Worm (Caenorhabditis elegans) whole organism, L1 larva: Measurements from ENCODE around the gene gldi-7.

Experiments
- C04F5.9 ChIP-seq: sonication (generic microtip); optimal IDR thresholded peaks from 2 replicates; lab custom pipeline; 2016; ENCODE audit warnings: missing genetic modification characterization, missing compliant biosample characterization
- C16A3.4 ChIP-seq: fragments of 150-350 bp; optimal IDR thresholded peaks from 2 replicates; lab custom pipeline; 2014; ENCODE audit warnings: missing biosample characterization, missing genetic modification characterization
- Y116A8C.19 ChIP-seq: sonication (generic microtip); optimal IDR thresholded peaks from 2 replicates; lab custom pipeline; 2016; ENCODE audit warnings: missing compliant biosample characterization, missing genetic modification characterization, borderline replicate concordance
- aha-1 ChIP-seq: fragments of 150-350 bp; optimal IDR thresholded peaks from 2 replicates; lab custom pipeline; 2014; ENCODE audit warnings: missing biosample characterization, missing genetic modification characterization
- ama-1 ChIP-seq: fragments of 150-350 bp; optimal IDR thresholded peaks from 2 replicates; lab custom pipeline; 2014
- blmp-1 ChIP-seq: fragments of 150-350 bp; optimal IDR thresholded peaks from 2 replicates; lab custom pipeline; 2014; ENCODE audit warnings: missing biosample characterization, missing genetic modification characterization
- ceh-63 ChIP-seq: fragments of 200-800 bp; sonication (Bioruptor generic); optimal IDR thresholded peaks from 2 replicates; lab custom pipeline; 2018; ENCODE audit warnings: mild to moderate bottlenecking, missing genetic modification characterization, missing compliant biosample characterization
- ceh-82 ChIP-seq, 3 experiments: fragments of 150-350 bp in 1 of 3; sonication (generic microtip) in 2 of 3; optimal IDR thresholded peaks; 2 replicates each; lab custom pipeline; 2014 to 2017; ENCODE audit warnings: missing biosample characterization in 3 of 3, missing genetic modification characterization in 3 of 3
- ceh-90 ChIP-seq: sonication (generic microtip); optimal IDR thresholded peaks from 2 replicates; lab custom pipeline; 2016; ENCODE audit warnings: missing genetic modification characterization, missing compliant biosample characterization
- dsc-1 ChIP-seq: sonication (generic microtip); optimal IDR thresholded peaks from 2 replicates; lab custom pipeline; 2016; ENCODE audit warnings: mild to moderate bottlenecking, missing genetic modification characterization, missing compliant biosample characterization
- efl-3 ChIP-seq: fragments of 200-800 bp; sonication (Bioruptor generic); optimal IDR thresholded peaks from 2 replicates; lab custom pipeline; 2018; ENCODE audit warnings: mild to moderate bottlenecking, missing genetic modification characterization, missing compliant biosample characterization
- egl-27 ChIP-seq, 2 experiments: fragments of 150-350 bp in 1 of 2; sonication (generic microtip); optimal IDR thresholded peaks; 3 replicates each; lab custom pipeline; 2017 to 2018; ENCODE audit warnings: missing biosample characterization in 2 of 2, missing genetic modification characterization in 2 of 2, missing genetic modification reagents in 2 of 2
- elt-2 ChIP-seq: sonication (generic microtip); optimal IDR thresholded peaks from 2 replicates; lab custom pipeline; 2016; ENCODE audit warnings: missing genetic modification characterization, mild to moderate bottlenecking, inconsistent platforms, missing compliant biosample characterization, missing genetic modification reagents
- fkh-10 ChIP-seq: sonication (generic microtip); optimal IDR thresholded peaks from 2 replicates; lab custom pipeline; 2017; ENCODE audit warnings: missing biosample characterization, missing genetic modification reagents, missing genetic modification characterization
- fos-1 ChIP-seq: fragments of 150-350 bp; optimal IDR thresholded peaks from 2 replicates; lab custom pipeline; 2014; ENCODE audit warnings: missing biosample characterization, missing genetic modification characterization
- grh-1 ChIP-seq: fragments of 200-800 bp; sonication (Bioruptor generic); IDR thresholded peaks from 2 replicates; pipeline ENCODE4 v1.3.6; 2022; ENCODE audit warnings: missing genetic modification reagents, missing genetic modification characterization, missing compliant biosample characterization
- hlh-17 ChIP-seq: fragments of 200-800 bp; sonication (Bioruptor generic); optimal IDR thresholded peaks from 2 replicates; lab custom pipeline; 2018; ENCODE audit warnings: missing genetic modification characterization, mild to moderate bottlenecking, missing compliant biosample characterization, moderate library complexity, borderline replicate concordance
- hpl-2 ChIP-seq: fragments of 150-350 bp; optimal IDR thresholded peaks from 2 replicates; lab custom pipeline; 2014; ENCODE audit warnings: missing biosample characterization, missing genetic modification reagents, missing genetic modification characterization
- irx-1 ChIP-seq: sonication (generic microtip); optimal IDR thresholded peaks from 2 replicates; lab custom pipeline; 2016; ENCODE audit warnings: missing genetic modification characterization, missing compliant biosample characterization
- isw-1 ChIP-seq: fragments of 200-800 bp; sonication (Bioruptor generic); IDR thresholded peaks from 2 replicates; pipeline ENCODE4 v1.3.6; 2022; ENCODE audit warnings: missing genetic modification characterization, missing compliant biosample characterization
- lin-14 ChIP-seq: fragments of 200-800 bp; sonication (Bioruptor generic); optimal IDR thresholded peaks from 2 replicates; lab custom pipeline; 2018; ENCODE audit warnings: mild to moderate bottlenecking, missing genetic modification characterization, moderate library complexity, missing compliant biosample characterization
- lin-15B ChIP-seq: fragments of 150-350 bp; sonication (generic microtip); optimal IDR thresholded peaks from 3 replicates; lab custom pipeline; 2014; ENCODE audit warnings: missing biosample characterization, missing genetic modification characterization
- lsy-2 ChIP-seq, 2 experiments: fragments of 150-350 bp; optimal IDR thresholded peaks; 2 replicates each; lab custom pipeline; 2014; ENCODE audit warnings: missing biosample characterization in 2 of 2, missing genetic modification characterization in 2 of 2
- mab-9 ChIP-seq: fragments of 200-800 bp; sonication (Bioruptor generic); IDR thresholded peaks from 2 replicates; pipeline ENCODE4 v1.3.6; 2022; ENCODE audit warnings: missing genetic modification reagents, missing genetic modification characterization, missing compliant biosample characterization
- mef-2 ChIP-seq: fragments of 150-350 bp; optimal IDR thresholded peaks from 2 replicates; lab custom pipeline; 2014; ENCODE audit warnings: missing biosample characterization, missing genetic modification characterization
- mep-1 ChIP-seq: fragments of 150-350 bp; optimal IDR thresholded peaks from 2 replicates; lab custom pipeline; 2014; ENCODE audit warnings: missing biosample characterization, missing genetic modification characterization
- nhr-11 ChIP-seq: fragments of 150-350 bp; optimal IDR thresholded peaks from 2 replicates; lab custom pipeline; 2014; ENCODE audit warnings: missing biosample characterization, missing genetic modification characterization
- nhr-19 ChIP-seq: fragments of 200-800 bp; sonication (Bioruptor generic); conservative IDR thresholded peaks from 2 replicates; pipeline ENCODE4 v1.3.6; 2022; ENCODE audit warnings: missing genetic modification characterization, missing compliant biosample characterization
- nhr-20 ChIP-seq: sonication (generic microtip); optimal IDR thresholded peaks from 2 replicates; lab custom pipeline; 2016; ENCODE audit warnings: mild to moderate bottlenecking, missing genetic modification characterization, missing compliant biosample characterization
- nhr-237 ChIP-seq: fragments of 150-350 bp; optimal IDR thresholded peaks from 2 replicates; lab custom pipeline; 2014; ENCODE audit warnings: missing biosample characterization, missing genetic modification characterization
- nhr-28 ChIP-seq: fragments of 150-350 bp; optimal IDR thresholded peaks from 2 replicates; lab custom pipeline; 2014; ENCODE audit warnings: missing biosample characterization, missing genetic modification characterization
- nhr-47 ChIP-seq: sonication (generic microtip); optimal IDR thresholded peaks from 2 replicates; lab custom pipeline; 2016; ENCODE audit warnings: mild to moderate bottlenecking, missing genetic modification characterization, moderate library complexity, missing compliant biosample characterization
- nhr-76 ChIP-seq: sonication (generic microtip); optimal IDR thresholded peaks from 2 replicates; lab custom pipeline; 2017; ENCODE audit warnings: missing biosample characterization, missing genetic modification characterization
- nhr-77 ChIP-seq: fragments of 150-350 bp; optimal IDR thresholded peaks from 2 replicates; lab custom pipeline; 2014; ENCODE audit warnings: missing biosample characterization, missing genetic modification characterization
- nhr-84 ChIP-seq: sonication (generic microtip); optimal IDR thresholded peaks from 2 replicates; lab custom pipeline; 2017; ENCODE audit warnings: missing biosample characterization, missing genetic modification characterization
- nhr-85 ChIP-seq: sonication (generic microtip); peaks from one replicate; lab custom pipeline; 2016; ENCODE audit warnings: missing genetic modification characterization, inconsistent platforms, missing compliant biosample characterization
- pax-3 ChIP-seq: fragments of 200-800 bp; sonication (Bioruptor generic); optimal IDR thresholded peaks from 2 replicates; lab custom pipeline; 2018; ENCODE audit warnings: mild to moderate bottlenecking, missing genetic modification characterization, moderate library complexity, missing compliant biosample characterization
- rnt-1 ChIP-seq: sonication (generic microtip); optimal IDR thresholded peaks from 2 replicates; lab custom pipeline; 2016; ENCODE audit warnings: mild to moderate bottlenecking, missing genetic modification characterization, moderate library complexity, missing compliant biosample characterization
- skn-1 ChIP-seq: fragments of 150-350 bp; optimal IDR thresholded peaks from 2 replicates; lab custom pipeline; 2014; ENCODE audit warnings: missing biosample characterization, missing genetic modification characterization
- snpc-4 ChIP-seq: fragments of 150-350 bp; optimal IDR thresholded peaks from 2 replicates; lab custom pipeline; 2014; ENCODE audit warnings: missing biosample characterization, missing genetic modification characterization
- snu-23 ChIP-seq: sonication (generic microtip); optimal IDR thresholded peaks from 2 replicates; lab custom pipeline; 2016; ENCODE audit warnings: missing genetic modification characterization, missing compliant biosample characterization
- sox-4 ChIP-seq: sonication (generic microtip); optimal IDR thresholded peaks from 2 replicates; lab custom pipeline; 2016; ENCODE audit warnings: missing genetic modification characterization, missing compliant biosample characterization
- swsn-7 ChIP-seq: sonication (generic microtip); optimal IDR thresholded peaks from 2 replicates; lab custom pipeline; 2016; ENCODE audit warnings: missing genetic modification characterization, missing compliant biosample characterization
- tbx-2 ChIP-seq: sonication (generic microtip); optimal IDR thresholded peaks from 2 replicates; lab custom pipeline; 2016; ENCODE audit warnings: missing genetic modification characterization, missing compliant biosample characterization
- tlp-1 ChIP-seq: fragments of 150-350 bp; optimal IDR thresholded peaks from 2 replicates; lab custom pipeline; 2014; ENCODE audit warnings: missing biosample characterization, missing genetic modification characterization
- unc-130 ChIP-seq: fragments of 150-350 bp; optimal IDR thresholded peaks from 2 replicates; lab custom pipeline; 2017; ENCODE audit warnings: missing biosample characterization, missing genetic modification characterization, inconsistent platforms
- unc-30 ChIP-seq: sonication (generic microtip); optimal IDR thresholded peaks from 2 replicates; lab custom pipeline; 2017; ENCODE audit warnings: missing biosample characterization, missing genetic modification characterization
- unc-62 ChIP-seq: fragments of 150-350 bp; optimal IDR thresholded peaks from 2 replicates; lab custom pipeline; 2014; ENCODE audit warnings: missing biosample characterization, missing genetic modification reagents, missing genetic modification characterization
- vab-15 ChIP-seq: sonication (generic microtip); optimal IDR thresholded peaks from 2 replicates; lab custom pipeline; 2017; ENCODE audit warnings: missing genotype, mild to moderate bottlenecking, missing genetic modification characterization, missing compliant biosample characterization
- zag-1 ChIP-seq: fragments of 150-350 bp; optimal IDR thresholded peaks from 2 replicates; lab custom pipeline; 2014; ENCODE audit warnings: missing biosample characterization, missing genetic modification characterization
- zip-4 ChIP-seq: fragments of 200-800 bp; sonication (Bioruptor generic); optimal IDR thresholded peaks from 2 replicates; lab custom pipeline; 2018; ENCODE audit warnings: mild to moderate bottlenecking, missing genetic modification characterization, moderate library complexity, missing compliant biosample characterization
- ztf-11 ChIP-seq, 2 experiments: sonication (generic microtip); optimal IDR thresholded peaks; 2 replicates each; lab custom pipeline; 2016 to 2017; ENCODE audit warnings: missing genetic modification characterization in 2 of 2, missing biosample characterization in 1 of 2, missing compliant biosample characterization in 1 of 2

The gldi-7 gene

DNA sequence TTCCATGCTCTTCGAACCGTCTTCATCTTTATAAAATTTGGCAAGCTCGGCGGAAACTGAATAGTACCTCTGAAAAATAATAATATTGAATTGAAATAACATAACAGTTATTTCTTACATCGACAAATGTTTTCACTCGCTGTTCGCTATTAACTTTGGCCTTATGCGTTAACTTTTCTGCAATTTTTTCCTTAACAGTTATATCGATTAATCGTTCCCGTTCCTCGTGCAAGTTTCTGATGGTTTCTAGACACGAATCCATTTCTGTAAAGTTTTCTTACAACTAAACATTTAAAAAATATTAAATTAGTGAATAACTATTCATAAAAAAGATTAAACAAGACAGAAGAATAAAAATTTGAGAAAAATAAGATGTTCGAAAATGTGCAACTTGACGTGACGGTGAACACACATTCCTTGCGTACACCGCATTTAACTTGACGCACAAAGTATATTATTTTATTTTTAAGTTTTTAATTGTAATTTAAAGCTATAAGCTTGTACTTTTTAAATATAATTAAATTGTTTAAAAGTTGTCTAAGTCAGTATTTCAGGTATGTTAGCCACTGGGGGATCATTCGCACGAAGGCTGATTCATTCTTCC lies 5.8 kb downstream of the gldi-7 start, which contains the start of the genes prp-9 and mrps-18B (continued):
- TF ChIP-seq ztf-11 (tag; optimal IDR thresholded peaks at IDR 0.05; lab: Kevin White, UChicago) (no peak), unc-130 (tag; lab: Kevin White, UChicago) (peak; percentile 75), lin-15B (tag; lab: Kevin White, UChicago) (no peak), unc-62 (GFP tag; lab: Kevin White, UChicago) (no peak), unc-30 (tag; lab: Kevin White, UChicago) (no peak), grh-1 (GFP tag; lab: Robert Waterston, UW) (no peak), ceh-90 (tag; lab: Kevin White, UChicago) (no peak), nhr-84 (tag; lab: Kevin White, UChicago) (no peak), isw-1 (GFP tag; lab: Robert Waterston, UW) (no peak), nhr-20 (tag; lab: Kevin White, UChicago) (peak; percentile 35), nhr-237 (no peak), aha-1 (no peak), nhr-76 (tag; lab: Kevin White, UChicago) (no peak), pax-3 (tag; lab: Kevin White, UChicago) (no peak), elt-2 (tag; lab: Kevin White, UChicago) (no peak), sox-4 (no peak), ama-1 (lab: Kevin White, UChicago) (no peak), blmp-1 (tag; lab: Kevin White, UChicago) (peak; percentile 63), ceh-63 (GFP tag; lab: Kevin White, UChicago) (no peak), hlh-17 (GFP tag; lab: Kevin White, UChicago) (no peak), mef-2 (no peak), fos-1 (no peak), snu-23 (GFP tag; lab: Kevin White, UChicago) (peak; percentile 60), C04F5.9 (no peak), rnt-1 (tag; lab: Kevin White, UChicago) (peak; percentile 4), zag-1 (no peak), swsn-7 (tag; lab: Kevin White, UChicago) (peak; percentile 41), skn-1 (tag; lab: Kevin White, UChicago) (peak; percentile 6), lin-14 (GFP tag; lab: Kevin White, UChicago) (peak; percentile 47), tlp-1 (tag; lab: Kevin White, UChicago) (no peak), snpc-4 (no peak), tbx-2 (no peak), egl-27 (tag; optimal IDR thresholded peaks at IDR 0.05; lab: Kevin White, UChicago) (no peak), zip-4 (no peak), mep-1 (tag; lab: Kevin White, UChicago) (peak; percentile 87), irx-1 (tag; lab: Kevin White, UChicago) (no peak), C16A3.4 (tag; lab: Kevin White, UChicago) (peak; percentile 53), ceh-82 (tag; optimal IDR thresholded peaks at IDR 0.05; lab: Kevin White, UChicago) (peak in 2 of 3 experiments; percentile 27 to 32), Y116A8C.19 (tag; lab: Kevin White, UChicago) (no peak), efl-3 (GFP tag; lab: Kevin White, UChicago) (no peak), nhr-11 (tag; lab: Kevin White, UChicago) (no peak), hpl-2 (GFP tag; lab: Kevin White, UChicago) (no peak), nhr-28 (tag; lab: Kevin White, UChicago) (no peak), nhr-85 (tag; lab: Kevin White, UChicago) (no peak), nhr-19 (GFP tag; lab: Robert Waterston, UW) (peak; percentile 9; the same call in 1 of the 2 replicates), nhr-47 (tag; lab: Kevin White, UChicago) (peak; percentile 31), mab-9 (GFP tag; lab: Robert Waterston, UW) (no peak), dsc-1 (tag; lab: Kevin White, UChicago) (no peak), fkh-10 (GFP tag; lab: Kevin White, UChicago) (no peak), nhr-77 (tag; lab: Kevin White, UChicago) (no peak), vab-15 (tag; lab: Kevin White, UChicago) (no peak), lsy-2 (tag; optimal IDR thresholded peaks at IDR 0.05; lab: Kevin White, UChicago) (peak; percentile 65 to 73)
